Worm (Caenorhabditis elegans) whole organism, L4/young adult: ENCODE measurements around the gene str-16.

Experiments used
- dao-5 ChIP-seq: sonication (generic microtip); optimal IDR thresholded peaks from 2 replicates; lab custom pipeline; 2016; ENCODE audit warnings: missing genotype, missing genetic modification characterization, moderate library complexity, missing compliant biosample characterization
- him-1 ChIP-seq: sonication (generic microtip); optimal IDR thresholded peaks from 2 replicates; lab custom pipeline; 2016; ENCODE audit warnings: missing genotype, missing genetic modification reagents, missing genetic modification characterization, missing compliant biosample characterization

- TF ChIP-seq him-1 (tag; lab: Kevin White, UChicago), result no peak
- TF ChIP-seq dao-5 (tag; lab: Kevin White, UChicago), result no peak
Observed at ce11 chrV:3210147-3210546, 26.5 kb upstream of the str-16 start, which contains the start of gene apx-1.
